Worm (Caenorhabditis elegans): ENCODE data around the gene F54C9.7.

Gene F54C9.7

ce11 chrII:8561227-8561626, 11.9 kb upstream of the F54C9.7 start, which contains the start of gene iff-2 (continued):
- TF ChIP-seq ZK185.1 (tag; optimal IDR thresholded peaks at IDR 0.05; ENCODE audit: poor library complexity, severe bottlenecking) = peak; percentile 95
- peak; percentile 97 for TF ChIP-seq lir-1 (GFP tag; conservative IDR thresholded peaks at IDR 0.05)
- no peak for TF ChIP-seq B0019.2 (GFP tag; conservative IDR thresholded peaks at IDR 0.05)
- peak; percentile 78 for TF ChIP-seq tbp1 (GFP tag; optimal IDR thresholded peaks at IDR 0.05)
- TF ChIP-seq xnd-1 (tag; optimal IDR thresholded peaks at IDR 0.05) = no peak
- peak; percentile 23 for TF ChIP-seq F10E7.11 (tag; optimal IDR thresholded peaks at IDR 0.05)
- no peak for TF ChIP-seq hlh-26 (GFP tag; conservative IDR thresholded peaks at IDR 0.05)
- TF ChIP-seq ztf-28 (GFP tag; IDR thresholded peaks at IDR 0.05) = peak; percentile 72; the same call in 1 of the 2 replicates
- no peak for TF ChIP-seq tbx-9 (tag; optimal IDR thresholded peaks at IDR 0.05; ENCODE audit: borderline replicate concordance)
- no peak for TF ChIP-seq madf-8 (GFP tag; conservative IDR thresholded peaks at IDR 0.05)
- TF ChIP-seq nfya-2 (GFP tag; IDR thresholded peaks at IDR 0.05) = no peak
- TF ChIP-seq unc-62 (GFP tag; optimal IDR thresholded peaks at IDR 0.05) = peak; percentile 87
- TF ChIP-seq ceh-58 (GFP tag; IDR thresholded peaks at IDR 0.05) = no peak
- TF ChIP-seq nhr-80 (tag; optimal IDR thresholded peaks at IDR 0.05) = peak; percentile 100
- peak; percentile 29; the same call in 1 of the 2 replicates for TF ChIP-seq lag-1 (GFP tag; IDR thresholded peaks at IDR 0.05)
- peak; percentile 65 for TF ChIP-seq T07F8.4 (tag; optimal IDR thresholded peaks at IDR 0.05)
- peak; percentile 95 for TF ChIP-seq ztf-22 (GFP tag; optimal IDR thresholded peaks at IDR 0.05)
- TF ChIP-seq hlh-12 (tag; optimal IDR thresholded peaks at IDR 0.05) = no peak
- no peak for TF ChIP-seq sdz-38 (tag; optimal IDR thresholded peaks at IDR 0.05)
- peak; percentile 64 for TF ChIP-seq zim-3 (tag; optimal IDR thresholded peaks at IDR 0.05)
- TF ChIP-seq K11D2.4 (GFP tag; IDR thresholded peaks at IDR 0.05) = peak; percentile 97
- TF ChIP-seq cebp-1 (GFP tag; IDR thresholded peaks at IDR 0.05) = peak; percentile 89
- TF ChIP-seq cebp-1 (tag; optimal IDR thresholded peaks at IDR 0.05) = peak; percentile 97
- TF ChIP-seq zfh-2 (GFP tag; conservative IDR thresholded peaks at IDR 0.05) = peak; percentile 95
- TF ChIP-seq dpl-1 (GFP tag; optimal IDR thresholded peaks at IDR 0.05) = peak; percentile 73
- TF ChIP-seq ceh-100 (GFP tag; IDR thresholded peaks at IDR 0.05) = peak; percentile 89
- TF ChIP-seq F23B12.7 (tag; optimal IDR thresholded peaks at IDR 0.05; ENCODE audit: insufficient read depth) = peak; percentile 95
- peak; percentile 100 for TF ChIP-seq mcd-1 (GFP tag; IDR thresholded peaks at IDR 0.05)
- peak; percentile 97; the same call in 1 of the 2 replicates for TF ChIP-seq madf-3 (GFP tag; IDR thresholded peaks at IDR 0.05)
- no peak for TF ChIP-seq Y79H2A.3 (GFP tag; conservative IDR thresholded peaks at IDR 0.05)
- TF ChIP-seq bed-1 (GFP tag; IDR thresholded peaks at IDR 0.05) = no peak
- peak; percentile 98 for TF ChIP-seq ztf-26 (tag; optimal IDR thresholded peaks at IDR 0.05)
- TF ChIP-seq Y53G8AR.9 (GFP tag; conservative IDR thresholded peaks at IDR 0.05) = peak; percentile 98
- peak; percentile 97 for TF ChIP-seq nfyb-1 (GFP tag; IDR thresholded peaks at IDR 0.05)
- TF ChIP-seq F22D6.2 (tag; optimal IDR thresholded peaks at IDR 0.05) = peak; percentile 90
- TF ChIP-seq F52B5.7 (tag; optimal IDR thresholded peaks at IDR 0.05) = peak; percentile 85
- no peak for TF ChIP-seq Y53F4B.3 (GFP tag; IDR thresholded peaks at IDR 0.05)
- TF ChIP-seq snpc-1.3 (tag; optimal IDR thresholded peaks at IDR 0.05; ENCODE audit: insufficient read depth) = peak; percentile 19
- TF ChIP-seq ceh-27 (GFP tag; optimal IDR thresholded peaks at IDR 0.05) = peak; percentile 100
- TF ChIP-seq snpc-4 (GFP tag; optimal IDR thresholded peaks at IDR 0.05) = no peak
- TF ChIP-seq snpc-4 (tag; optimal IDR thresholded peaks at IDR 0.05) = peak in 3 of 4 experiments; percentile 84 to 89 (median 89)
- no peak for TF ChIP-seq ceh-79 (tag; optimal IDR thresholded peaks at IDR 0.05)
- peak; percentile 78 for TF ChIP-seq B0035.1 (tag; optimal IDR thresholded peaks at IDR 0.05)
- TF ChIP-seq C17E4.6 (GFP tag; IDR thresholded peaks at IDR 0.05) = peak; percentile 93
- peak; percentile 95 for TF ChIP-seq madf-10 (tag; optimal IDR thresholded peaks at IDR 0.05)
- peak; percentile 62 for TF ChIP-seq nhr-27 (tag; optimal IDR thresholded peaks at IDR 0.05)
- TF ChIP-seq lin-40 (tag; optimal IDR thresholded peaks at IDR 0.05) = peak; percentile 98
- TF ChIP-seq snpc-1.1 (tag; optimal IDR thresholded peaks at IDR 0.05; ENCODE audit: insufficient read depth) = peak; percentile 14

Data from whole organism, young adult.